Worm (Caenorhabditis elegans): ENCODE data around the gene F09E5.7.

DNA sequence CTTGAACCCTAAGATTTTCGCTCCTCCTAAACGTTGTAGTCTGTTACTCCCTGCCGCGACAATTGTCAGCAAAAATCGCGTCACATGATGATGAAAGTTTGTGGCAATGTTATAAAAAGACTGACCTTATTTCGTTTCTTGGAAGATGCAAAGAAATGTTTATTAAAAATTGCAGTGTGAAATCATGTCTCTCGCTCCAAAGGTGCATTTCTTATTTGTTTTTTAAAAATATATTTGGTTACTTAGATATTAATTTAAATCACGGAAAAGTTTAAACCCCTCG lies 26.3 kb downstream of the F09E5.7 start:
- TF ChIP-seq elt-3 (tag; optimal IDR thresholded peaks at IDR 0.05), result no peak
- no peak for TF ChIP-seq nhr-28 (tag; optimal IDR thresholded peaks at IDR 0.05)
- TF ChIP-seq elt-1 (tag; optimal IDR thresholded peaks at IDR 0.05; ENCODE audit: borderline replicate concordance, insufficient read depth), result no peak
- TF ChIP-seq unc-62 (GFP tag; optimal IDR thresholded peaks at IDR 0.05), result no peak
- TF ChIP-seq unc-39 (tag; optimal IDR thresholded peaks at IDR 0.05), result no peak
- TF ChIP-seq unc-120 (tag; optimal IDR thresholded peaks at IDR 0.05; ENCODE audit: poor library complexity, severe bottlenecking), result no peak
- no peak for TF ChIP-seq lin-32 (GFP tag; optimal IDR thresholded peaks at IDR 0.05)
- no peak for TF ChIP-seq lin-13 (tag; optimal IDR thresholded peaks at IDR 0.05)
